Worm (Caenorhabditis elegans) whole organism, late embryonic: ENCODE data around the gene F58F9.1.

Source experiments
- ama-1 ChIP-seq: fragments of 150-350 bp; optimal IDR thresholded peaks from 2 replicates; lab custom pipeline; 2014
- ceh-31 ChIP-seq: sonication (generic microtip); optimal IDR thresholded peaks from 2 replicates; lab custom pipeline; 2016; ENCODE audit warnings: missing genetic modification characterization, missing compliant biosample characterization
- elt-2 ChIP-seq: sonication (generic microtip); optimal IDR thresholded peaks from 2 replicates; lab custom pipeline; 2016; ENCODE audit warnings: missing genetic modification reagents, missing genetic modification characterization, missing compliant biosample characterization
- fkh-10 ChIP-seq: fragments of 150-350 bp; optimal IDR thresholded peaks from 2 replicates; lab custom pipeline; 2014; ENCODE audit warnings: missing biosample characterization, missing genetic modification reagents, missing genetic modification characterization
- hlh-8 ChIP-seq: sonication (generic microtip); optimal IDR thresholded peaks from 2 replicates; lab custom pipeline; 2016; ENCODE audit warnings: missing genotype, missing genetic modification characterization, missing compliant biosample characterization
- pros-1 ChIP-seq: fragments of 150-350 bp; optimal IDR thresholded peaks from 2 replicates; lab custom pipeline; 2014; ENCODE audit warnings: missing biosample characterization, missing genetic modification reagents, missing genetic modification characterization
- tbx-2 ChIP-seq: sonication (generic microtip); optimal IDR thresholded peaks from 2 replicates; lab custom pipeline; 2016; ENCODE audit warnings: missing genetic modification characterization, missing compliant biosample characterization
- tbx-7 ChIP-seq: sonication (generic microtip); optimal IDR thresholded peaks from 2 replicates; lab custom pipeline; 2016; ENCODE audit warnings: missing genotype, missing genetic modification characterization, missing compliant biosample characterization

DNA sequence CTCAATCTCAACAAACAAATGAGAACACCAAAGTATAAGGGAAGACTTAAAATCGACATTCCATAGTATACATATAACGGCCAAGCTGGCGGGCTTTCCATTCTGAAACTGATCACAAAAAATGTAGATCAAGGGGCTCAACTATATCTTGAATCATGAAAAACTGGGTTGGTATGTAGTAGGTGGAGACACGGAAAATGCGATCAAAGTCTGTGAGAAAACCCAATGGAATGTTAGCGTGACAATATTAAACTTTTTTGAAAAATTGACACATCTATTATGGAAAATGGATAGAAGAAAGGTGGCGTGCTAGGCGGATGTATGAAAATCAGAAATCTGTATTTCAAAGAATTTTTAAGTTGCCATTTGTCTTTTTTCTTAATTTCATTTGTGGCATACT lies 13.6 kb downstream of the F58F9.1 start, which contains the start of gene srv-28:
- TF ChIP-seq ceh-31 (tag; lab: Kevin White, UChicago) (no peak), tbx-7 (no peak), ama-1 (lab: Kevin White, UChicago) (no peak), fkh-10 (GFP tag; lab: Kevin White, UChicago) (no peak), elt-2 (no peak), pros-1 (tag; lab: Kevin White, UChicago) (no peak), tbx-2 (tag; lab: Kevin White, UChicago) (no peak), hlh-8 (no peak)
